1 fruit fly cellular context compared by ENCODE assay signal in the genomic region with DNA sequence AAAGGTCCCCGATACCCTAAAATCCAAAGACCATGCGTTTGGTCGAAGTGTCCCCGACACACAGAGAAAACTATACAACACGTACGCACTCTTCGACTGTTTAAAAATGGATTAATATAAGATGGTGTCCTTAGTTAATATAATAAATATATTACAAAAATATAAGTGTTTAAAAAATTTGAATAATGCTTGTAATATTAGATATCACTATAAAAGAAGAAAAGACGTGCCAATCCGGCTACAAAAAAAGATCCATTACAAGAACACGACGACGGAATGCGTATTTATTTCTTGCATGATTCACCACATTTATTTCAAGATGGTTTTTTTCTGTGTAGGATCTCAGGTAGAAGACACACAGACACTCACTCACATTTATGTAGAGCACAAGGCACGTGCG.
TF ChIP-seq lines count a peak whose summit lies in the region.

No protein-coding gene starts in this region.

TF ChIP-seq in whole organism, embryonic, 481 proteins besides CTCF, POLR2A, EP300 and RAD21 (continued from another document):
- TF ChIP-seq CG12299 (tag; optimal IDR thresholded peaks at IDR 0.05; lab: Kevin White, UChicago) (no peak), abd-A (tag; optimal IDR thresholded peaks at IDR 0.05; lab: Kevin White, UChicago) (no peak), CG7556 (GFP tag; optimal IDR thresholded peaks at IDR 0.05; lab: Kevin White, UChicago) (peak; percentile 31), CG17829 (tag; optimal IDR thresholded peaks at IDR 0.05; lab: Kevin White, UChicago) (peak; percentile 74), zen (tag; optimal IDR thresholded peaks at IDR 0.05; lab: Kevin White, UChicago) (peak; percentile 76), nmo (GFP tag; optimal IDR thresholded peaks at IDR 0.05; lab: Kevin White, UChicago) (peak; percentile 60), lbe (GFP tag; optimal IDR thresholded peaks at IDR 0.05; lab: Kevin White, UChicago) (no peak), phol (tag; optimal IDR thresholded peaks at IDR 0.05; lab: Kevin White, UChicago) (peak; percentile 63), CG31441 (GFP tag; IDR thresholded peaks at IDR 0.05; lab: Robert Waterston, UW) (peak; percentile 53), CG14710 (tag; optimal IDR thresholded peaks at IDR 0.05; lab: Kevin White, UChicago) (peak; percentile 74), CG13123 (GFP tag; optimal IDR thresholded peaks at IDR 0.05; lab: Kevin White, UChicago) (no peak), crc (GFP tag; optimal IDR thresholded peaks at IDR 0.05; lab: Kevin White, UChicago) (no peak), CG7271 (tag; optimal IDR thresholded peaks at IDR 0.05; lab: Kevin White, UChicago) (no peak), Dref (GFP tag; IDR thresholded peaks at IDR 0.05; lab: Robert Waterston, UW) (no peak), gem (tag; optimal IDR thresholded peaks at IDR 0.05; lab: Kevin White, UChicago) (peak; percentile 72), zf30C (GFP tag; optimal IDR thresholded peaks at IDR 0.05; lab: Kevin White, UChicago) (peak; percentile 93), CG7372 (GFP tag; IDR thresholded peaks at IDR 0.05; lab: Robert Waterston, UW) (no peak), eve (GFP tag; optimal IDR thresholded peaks at IDR 0.05; lab: Kevin White, UChicago) (no peak), Sox100B (GFP tag; optimal IDR thresholded peaks at IDR 0.05; lab: Kevin White, UChicago) (peak; percentile 9), CG2712 (tag; optimal IDR thresholded peaks at IDR 0.05; lab: Kevin White, UChicago) (peak; percentile 82), bsh (GFP tag; optimal IDR thresholded peaks at IDR 0.05; lab: Kevin White, UChicago) (peak in 1 of 2 experiments; percentile 36), da (GFP tag; optimal IDR thresholded peaks at IDR 0.05; lab: Kevin White, UChicago) (no peak), CG6683 (GFP tag; optimal IDR thresholded peaks at IDR 0.05; lab: Kevin White, UChicago) (no peak), CG13775 (GFP tag; optimal IDR thresholded peaks at IDR 0.05; lab: Kevin White, UChicago) (peak; percentile 52), Poxn (GFP tag; IDR thresholded peaks at IDR 0.05; lab: Robert Waterston, UW) (no peak), CG17361 (GFP tag; IDR thresholded peaks at IDR 0.05; lab: Robert Waterston, UW) (peak; percentile 68), fd102C (GFP tag; optimal IDR thresholded peaks at IDR 0.05; lab: Kevin White, UChicago) (peak; percentile 33), CG2202 (tag; optimal IDR thresholded peaks at IDR 0.05; lab: Kevin White, UChicago) (peak; percentile 14), sr (GFP tag; IDR thresholded peaks at IDR 0.05; lab: Robert Waterston, UW) (no peak), Taf1 (GFP tag; IDR thresholded peaks at IDR 0.05; lab: Robert Waterston, UW) (no peak), CG4424 (GFP tag; optimal IDR thresholded peaks at IDR 0.05; lab: Kevin White, UChicago) (peak; percentile 13), CG9932 (GFP tag; IDR thresholded peaks at IDR 0.05; lab: Robert Waterston, UW) (no peak), CG9727 (GFP tag; optimal IDR thresholded peaks at IDR 0.05; lab: Kevin White, UChicago) (peak; percentile 85), CG10209 (GFP tag; optimal IDR thresholded peaks at IDR 0.05; lab: Kevin White, UChicago) (peak; percentile 33), CG16815 (GFP tag; optimal IDR thresholded peaks at IDR 0.05; lab: Kevin White, UChicago) (peak; percentile 49), Ada2b (GFP tag; IDR thresholded peaks at IDR 0.05; lab: Robert Waterston, UW) (no peak), twi (tag; optimal IDR thresholded peaks at IDR 0.05; lab: Kevin White, UChicago) (peak; percentile 18), HmgD (GFP tag; optimal IDR thresholded peaks at IDR 0.05; lab: Kevin White, UChicago) (no peak), ind (GFP tag; optimal IDR thresholded peaks at IDR 0.05; lab: Kevin White, UChicago) (no peak), Mes4 (GFP tag; optimal IDR thresholded peaks at IDR 0.05; lab: Kevin White, UChicago) (no peak), CG11504 (tag; optimal IDR thresholded peaks at IDR 0.05; lab: Kevin White, UChicago) (no peak), CG4730 (GFP tag; IDR thresholded peaks at IDR 0.05; lab: Robert Waterston, UW) (0 out of 2 replicates have a peak, but pooled peaks have one; percentile 18), stc (GFP tag; IDR thresholded peaks at IDR 0.05; lab: Robert Waterston, UW) (no peak), CG8388 (GFP tag; optimal IDR thresholded peaks at IDR 0.05; lab: Kevin White, UChicago) (peak; percentile 51), gro (GFP tag; optimal IDR thresholded peaks at IDR 0.05; lab: Kevin White, UChicago) (no peak), CG12155 (GFP tag; optimal IDR thresholded peaks at IDR 0.05; lab: Kevin White, UChicago) (no peak), CG18262 (tag; optimal IDR thresholded peaks at IDR 0.05; lab: Kevin White, UChicago) (peak; percentile 83), lola (GFP tag; optimal IDR thresholded peaks at IDR 0.05; lab: Kevin White, UChicago) (peak in 1 of 3 experiments; percentile 80), Chrac-16 (GFP tag; optimal IDR thresholded peaks at IDR 0.05; lab: Kevin White, UChicago) (peak; percentile 28), CG12391 (tag; optimal IDR thresholded peaks at IDR 0.05; lab: Kevin White, UChicago) (peak; percentile 50), CG6254 (GFP tag; optimal IDR thresholded peaks at IDR 0.05; lab: Kevin White, UChicago) (peak; percentile 15), CG13624 (GFP tag; optimal IDR thresholded peaks at IDR 0.05; lab: Kevin White, UChicago) (no peak), CoRest (tag; optimal IDR thresholded peaks at IDR 0.05; lab: Kevin White, UChicago) (peak; percentile 21), CG8478 (optimal IDR thresholded peaks at IDR 0.05; lab: Kevin White, UChicago) (no peak), sc (optimal IDR thresholded peaks at IDR 0.05; lab: Kevin White, UChicago) (no peak), sc (GFP tag; optimal IDR thresholded peaks at IDR 0.05; lab: Kevin White, UChicago) (peak; percentile 19), CG30403 (GFP tag; optimal IDR thresholded peaks at IDR 0.05; lab: Kevin White, UChicago) (peak; percentile 15), maf-S (GFP tag; optimal IDR thresholded peaks at IDR 0.05; lab: Kevin White, UChicago) (no peak), so (GFP tag; IDR thresholded peaks at IDR 0.05; lab: Robert Waterston, UW) (no peak), Spps (tag; optimal IDR thresholded peaks at IDR 0.05; lab: Kevin White, UChicago) (peak; percentile 19), CG6689 (GFP tag; IDR thresholded peaks at IDR 0.05; lab: Robert Waterston, UW) (0 out of 2 replicates have a peak, but pooled peaks have one; percentile 7), CG32767 (GFP tag; IDR thresholded peaks at IDR 0.05; lab: Robert Waterston, UW) (no peak), dmrt99B (tag; optimal IDR thresholded peaks at IDR 0.05; lab: Kevin White, UChicago) (no peak), gcm (GFP tag; optimal IDR thresholded peaks at IDR 0.05; lab: Kevin White, UChicago) (peak; percentile 34), CG11398 (GFP tag; optimal IDR thresholded peaks at IDR 0.05; lab: Kevin White, UChicago) (no peak), chif (GFP tag; optimal IDR thresholded peaks at IDR 0.05; lab: Kevin White, UChicago) (peak in 1 of 2 experiments; percentile 9), CG1233 (GFP tag; optimal IDR thresholded peaks at IDR 0.05; lab: Kevin White, UChicago) (peak; percentile 26), Xrp1 (GFP tag; IDR thresholded peaks at IDR 0.05; lab: Robert Waterston, UW) (peak; percentile 75), Hmr (GFP tag; optimal IDR thresholded peaks at IDR 0.05; lab: Kevin White, UChicago) (no peak), Tbp (GFP tag; optimal IDR thresholded peaks at IDR 0.05; lab: Kevin White, UChicago) (no peak), CG3838 (GFP tag; optimal IDR thresholded peaks at IDR 0.05; lab: Kevin White, UChicago) (no peak), mirr (GFP tag; optimal IDR thresholded peaks at IDR 0.05; lab: Kevin White, UChicago) (no peak), crol (GFP tag; IDR thresholded peaks at IDR 0.05; lab: Robert Waterston, UW) (no peak), grau (tag; optimal IDR thresholded peaks at IDR 0.05; lab: Kevin White, UChicago) (peak; percentile 36), tio (GFP tag; optimal IDR thresholded peaks at IDR 0.05; lab: Kevin White, UChicago) (peak; percentile 30), CG6813 (GFP tag; optimal IDR thresholded peaks at IDR 0.05; lab: Kevin White, UChicago) (peak; percentile 7), Doc3 (GFP tag; IDR thresholded peaks at IDR 0.05; lab: Robert Waterston, UW; ENCODE audit: partially characterized antibody) (no peak), CG13287 (GFP tag; IDR thresholded peaks at IDR 0.05; lab: Robert Waterston, UW; ENCODE audit: partially characterized antibody) (no peak), CG4820 (GFP tag; optimal IDR thresholded peaks at IDR 0.05; lab: Kevin White, UChicago) (peak; percentile 16), gsb-n (tag; optimal IDR thresholded peaks at IDR 0.05; lab: Kevin White, UChicago) (peak; percentile 33), CG10979 (tag; optimal IDR thresholded peaks at IDR 0.05; lab: Kevin White, UChicago) (peak; percentile 77), org-1 (GFP tag; optimal IDR thresholded peaks at IDR 0.05; lab: Kevin White, UChicago) (no peak), bcd (GFP tag; optimal IDR thresholded peaks at IDR 0.05; lab: Kevin White, UChicago) (peak; percentile 8), CG9215 (GFP tag; IDR thresholded peaks at IDR 0.05; lab: Robert Waterston, UW) (no peak), NK7.1 (GFP tag; optimal IDR thresholded peaks at IDR 0.05; lab: Kevin White, UChicago) (no peak), zen2 (GFP tag; IDR thresholded peaks at IDR 0.05; lab: Robert Waterston, UW; ENCODE audit: partially characterized antibody) (no peak), CG32772 (GFP tag; IDR thresholded peaks at IDR 0.05; lab: Robert Waterston, UW) (no peak), CG12236 (GFP tag; optimal IDR thresholded peaks at IDR 0.05; lab: Kevin White, UChicago) (no peak), fd96Cb (tag; optimal IDR thresholded peaks at IDR 0.05; lab: Kevin White, UChicago) (peak; percentile 35), prd (optimal IDR thresholded peaks at IDR 0.05; lab: Kevin White, UChicago) (no peak), prd (GFP tag; IDR thresholded peaks at IDR 0.05; lab: Robert Waterston, UW) (peak; percentile 58; the same call in 1 of the 3 replicates), D19A (tag; optimal IDR thresholded peaks at IDR 0.05; lab: Kevin White, UChicago) (peak; percentile 77), trem (tag; optimal IDR thresholded peaks at IDR 0.05; lab: Kevin White, UChicago) (peak; percentile 56), Doc2 (GFP tag; IDR thresholded peaks at IDR 0.05; lab: Robert Waterston, UW) (no peak), D (optimal IDR thresholded peaks at IDR 0.05; lab: Kevin White, UChicago) (no peak), D (GFP tag; optimal IDR thresholded peaks at IDR 0.05; lab: Kevin White, UChicago) (peak; percentile 45), MTF-1 (GFP tag; optimal IDR thresholded peaks at IDR 0.05; lab: Kevin White, UChicago; ENCODE audit: borderline replicate concordance) (no peak), croc (GFP tag; conservative IDR thresholded peaks at IDR 0.05; lab: Robert Waterston, UW) (peak; percentile 25; the same call in 1 of the 3 replicates), Bteb2 (GFP tag; optimal IDR thresholded peaks at IDR 0.05; lab: Kevin White, UChicago) (no peak), inv (GFP tag; IDR thresholded peaks at IDR 0.05; lab: Robert Waterston, UW; ENCODE audit: partially characterized antibody) (no peak), CG15696 (tag; optimal IDR thresholded peaks at IDR 0.05; lab: Kevin White, UChicago) (peak; percentile 92), CG7357 (GFP tag; IDR thresholded peaks at IDR 0.05; lab: Robert Waterston, UW) (no peak), HmgZ (tag; optimal IDR thresholded peaks at IDR 0.05; lab: Kevin White, UChicago) (no peak), row (GFP tag; IDR thresholded peaks at IDR 0.05; lab: Robert Waterston, UW) (peak; percentile 52; the same call in 2 of the 3 replicates), Atf6 (GFP tag; IDR thresholded peaks at IDR 0.05; lab: Robert Waterston, UW) (no peak), otp (GFP tag; IDR thresholded peaks at IDR 0.05; lab: Robert Waterston, UW) (no peak), zfh1 (GFP tag; IDR thresholded peaks at IDR 0.05; lab: Robert Waterston, UW) (peak; percentile 51; the same call in 1 of the 3 replicates), Oli (tag; optimal IDR thresholded peaks at IDR 0.05; lab: Kevin White, UChicago) (peak; percentile 24), tin (GFP tag; optimal IDR thresholded peaks at IDR 0.05; lab: Kevin White, UChicago) (no peak), CG8924 (tag; optimal IDR thresholded peaks at IDR 0.05; lab: Kevin White, UChicago) (peak; percentile 60), dmrt11E (tag; optimal IDR thresholded peaks at IDR 0.05; lab: Kevin White, UChicago) (peak; percentile 90), TFAM (GFP tag; optimal IDR thresholded peaks at IDR 0.05; lab: Kevin White, UChicago) (no peak), Dip3 (GFP tag; optimal IDR thresholded peaks at IDR 0.05; lab: Kevin White, UChicago) (no peak), unpg (GFP tag; optimal IDR thresholded peaks at IDR 0.05; lab: Kevin White, UChicago) (peak; percentile 29), ewg (GFP tag; optimal IDR thresholded peaks at IDR 0.05; lab: Kevin White, UChicago) (no peak), slou (GFP tag; optimal IDR thresholded peaks at IDR 0.05; lab: Kevin White, UChicago) (no peak), CG17328 (GFP tag; IDR thresholded peaks at IDR 0.05; lab: Robert Waterston, UW) (0 out of 2 replicates have a peak, but pooled peaks have one; percentile 11), sens (GFP tag; lab: Kevin White, UChicago) (peak; percentile 61), CG4404 (GFP tag; IDR thresholded peaks at IDR 0.05; lab: Robert Waterston, UW) (peak; percentile 79), CrebB (tag; optimal IDR thresholded peaks at IDR 0.05; lab: Kevin White, UChicago) (no peak), CG7839 (tag; optimal IDR thresholded peaks at IDR 0.05; lab: Kevin White, UChicago) (peak; percentile 44), ara (GFP tag; IDR thresholded peaks at IDR 0.05; lab: Robert Waterston, UW) (0 out of 2 replicates have a peak, but pooled peaks have one; percentile 17), ro (GFP tag; IDR thresholded peaks at IDR 0.05; lab: Robert Waterston, UW) (no peak), CG11695 (GFP tag; IDR thresholded peaks at IDR 0.05; lab: Robert Waterston, UW) (no peak)
